Fruit fly (Drosophila melanogaster): ENCODE data around the gene Flacc.

Gene Flacc

dm6 chrX:18864483-18865358 is 28.7 kb downstream of the Flacc start:
- TF ChIP-seq CG3163 (GFP tag; optimal IDR thresholded peaks at IDR 0.05) (peak; percentile 44), Hey (tag; optimal IDR thresholded peaks at IDR 0.05) (peak; percentile 30), CG17385 (GFP tag; optimal IDR thresholded peaks at IDR 0.05) (peak; percentile 91), CG10321 (GFP tag; IDR thresholded peaks at IDR 0.05) (0 out of 2 replicates have a peak, but pooled peaks have one; percentile 15), org-1 (GFP tag; optimal IDR thresholded peaks at IDR 0.05) (no peak), vvl (GFP tag; IDR thresholded peaks at IDR 0.05) (0 out of 2 replicates have a peak, but pooled peaks have one; percentile 7), Adf1 (GFP tag; IDR thresholded peaks at IDR 0.05) (peak; percentile 89), CG15479 (GFP tag; optimal IDR thresholded peaks at IDR 0.05) (peak; percentile 35), Dll (GFP tag; IDR thresholded peaks at IDR 0.05; ENCODE audit: partially characterized antibody) (0 out of 4 replicates have a peak, but pooled peaks have one; percentile 17), sug (tag; optimal IDR thresholded peaks at IDR 0.05) (peak; percentile 32), Trl (optimal IDR thresholded peaks at IDR 0.05) (peak; percentile 79 to 86), Trl (GFP tag; optimal IDR thresholded peaks at IDR 0.05) (no peak), pb (GFP tag; optimal IDR thresholded peaks at IDR 0.05) (no peak), CG10462 (GFP tag; optimal IDR thresholded peaks at IDR 0.05) (no peak), pros (GFP tag; optimal IDR thresholded peaks at IDR 0.05) (peak; percentile 28), crol (GFP tag; IDR thresholded peaks at IDR 0.05) (peak; percentile 77), CG4360 (GFP tag; IDR thresholded peaks at IDR 0.05) (peak; percentile 97), z (GFP tag; IDR thresholded peaks at IDR 0.05) (peak; percentile 83), nom (GFP tag; optimal IDR thresholded peaks at IDR 0.05) (no peak)

dm6 chrX:18863748-18864482 is 29.5 kb downstream of the Flacc start, which contains the start of the genes CG7326 and Dora:
Gene CG7326, minus strand, starts transcription at chrX:18863776.
Gene Dora, plus strand, starts transcription at chrX:18863950.
- no peak for TF ChIP-seq CG11696 (GFP tag; IDR thresholded peaks at IDR 0.05)
- peak; percentile 15 for TF ChIP-seq dmrt11E (tag; optimal IDR thresholded peaks at IDR 0.05)
- peak; percentile 5 for TF ChIP-seq CG8281 (tag; optimal IDR thresholded peaks at IDR 0.05)
- no peak for TF ChIP-seq CG9437 (GFP tag; optimal IDR thresholded peaks at IDR 0.05)
- TF ChIP-seq Atf6 (GFP tag; IDR thresholded peaks at IDR 0.05): no peak
- no peak for TF ChIP-seq Awh (GFP tag; IDR thresholded peaks at IDR 0.05)
- TF ChIP-seq CG3163 (GFP tag; optimal IDR thresholded peaks at IDR 0.05): peak; percentile 20
- TF ChIP-seq Ets65A (GFP tag): no peak
- TF ChIP-seq phol (tag; optimal IDR thresholded peaks at IDR 0.05): peak; percentile 12
- no peak for TF ChIP-seq Rfx (GFP tag; IDR thresholded peaks at IDR 0.05)
- no peak for TF ChIP-seq CG1233 (GFP tag; optimal IDR thresholded peaks at IDR 0.05)
- TF ChIP-seq CG4617 (GFP tag; optimal IDR thresholded peaks at IDR 0.05; ENCODE audit: borderline replicate concordance): peak; percentile 54
- TF ChIP-seq oc (tag; optimal IDR thresholded peaks at IDR 0.05): no peak
- no peak for TF ChIP-seq so (GFP tag; IDR thresholded peaks at IDR 0.05)
- no peak for TF ChIP-seq CG14965 (GFP tag; optimal IDR thresholded peaks at IDR 0.05; ENCODE audit: borderline replicate concordance)
- no peak for TF ChIP-seq tio (GFP tag; optimal IDR thresholded peaks at IDR 0.05)
- no peak for TF ChIP-seq Hsf (GFP tag; optimal IDR thresholded peaks at IDR 0.05)
- TF ChIP-seq BEAF-32 (GFP tag; optimal IDR thresholded peaks at IDR 0.05): peak; percentile 92
- no peak for TF ChIP-seq CG43689 (GFP tag; IDR thresholded peaks at IDR 0.05)
- no peak for TF ChIP-seq tx (GFP tag; optimal IDR thresholded peaks at IDR 0.05)
- peak; percentile 25 for TF ChIP-seq lbe (GFP tag; optimal IDR thresholded peaks at IDR 0.05)
- peak; percentile 89 for TF ChIP-seq CG4360 (GFP tag; IDR thresholded peaks at IDR 0.05)
- peak; percentile 37 for TF ChIP-seq sens (GFP tag)
- no peak for TF ChIP-seq fd96Cb (tag; optimal IDR thresholded peaks at IDR 0.05)
- no peak for TF ChIP-seq ash1 (GFP tag; optimal IDR thresholded peaks at IDR 0.05)
- TF ChIP-seq Max (GFP tag; optimal IDR thresholded peaks at IDR 0.05): peak; percentile 26
- TF ChIP-seq CG1792 (GFP tag; optimal IDR thresholded peaks at IDR 0.05): no peak
- no peak for TF ChIP-seq twi (tag; optimal IDR thresholded peaks at IDR 0.05)
- no peak for TF ChIP-seq Hr3 (GFP tag; optimal IDR thresholded peaks at IDR 0.05)
- TF ChIP-seq CG32772 (GFP tag; IDR thresholded peaks at IDR 0.05): no peak
- no peak for TF ChIP-seq CG6654 (GFP tag; optimal IDR thresholded peaks at IDR 0.05)
